Worm (Caenorhabditis elegans) whole organism, midembryonic: ENCODE results near the gene hsp-60.

Experiments used
- T22C8.4 ChIP-seq: fragments of 200-800 bp; sonication (Bioruptor generic); IDR thresholded peaks from 2 replicates; pipeline ENCODE4 v1.3.6; 2022; ENCODE audit warnings: missing genetic modification characterization, missing compliant biosample characterization
- ref-1 ChIP-seq: fragments of 200-800 bp; sonication (Bioruptor generic); conservative IDR thresholded peaks from 2 replicates; pipeline ENCODE4 v1.3.6; 2022; ENCODE audit warnings: missing genetic modification reagents, missing genetic modification characterization, missing compliant biosample characterization
- ztf-23 ChIP-seq: fragments of 200-800 bp; sonication (Bioruptor generic); IDR thresholded peaks from 2 replicates; pipeline ENCODE4 v1.3.6; 2022; ENCODE audit warnings: missing genetic modification reagents, missing genetic modification characterization, missing compliant biosample characterization
- ztf-29 ChIP-seq: fragments of 200-800 bp; sonication (Bioruptor generic); IDR thresholded peaks from 2 replicates; pipeline ENCODE4 v1.3.6; 2022; ENCODE audit warnings: missing genetic modification reagents, missing genetic modification characterization, missing compliant biosample characterization

- TF ChIP-seq ref-1 (no peak), ztf-29 (GFP tag; lab: Robert Waterston, UW) (no peak), T22C8.4 (no peak), ztf-23 (GFP tag; lab: Robert Waterston, UW) (no peak)
Observed at ce11 chrIII:1661031-1661430, 41.5 kb downstream of the hsp-60 start.
